Worm (Caenorhabditis elegans) whole organism, L1 larva: ENCODE measurements around the gene F28H7.8.

ENCODE experiments used
- efl-1 ChIP-seq, 4 experiments: fragments of 150-350 bp; optimal IDR thresholded peaks in 3 of 4; peaks in 1 of 4; 1 replicate in 1 of 4; 2 replicates in 3 of 4; lab custom pipeline; 2014; ENCODE audit warnings: missing biosample characterization in 2 of 4, missing genetic modification characterization in 2 of 4, missing genetic modification reagents in 2 of 4
- fos-1 ChIP-seq: fragments of 150-350 bp; optimal IDR thresholded peaks from 2 replicates; lab custom pipeline; 2014; ENCODE audit warnings: missing biosample characterization, missing genetic modification characterization
- pag-3 ChIP-seq: sonication (generic microtip); optimal IDR thresholded peaks from 2 replicates; lab custom pipeline; 2017; ENCODE audit warnings: missing genetic modification characterization, mild to moderate bottlenecking, missing compliant biosample characterization, antibody characterized with exemption, borderline replicate concordance; ENCODE audit not compliant: insufficient read depth
- skn-1 ChIP-seq: fragments of 150-350 bp; optimal IDR thresholded peaks from 2 replicates; lab custom pipeline; 2014; ENCODE audit warnings: missing biosample characterization, missing genetic modification characterization
- snpc-4 ChIP-seq: fragments of 150-350 bp; optimal IDR thresholded peaks from 2 replicates; lab custom pipeline; 2014; ENCODE audit warnings: missing biosample characterization, missing genetic modification characterization
- sup-37 ChIP-seq: fragments of 200-800 bp; sonication (Bioruptor generic); optimal IDR thresholded peaks from 2 replicates; lab custom pipeline; 2018; ENCODE audit warnings: mild to moderate bottlenecking, missing genetic modification characterization, missing compliant biosample characterization
- ztf-11 ChIP-seq, 2 experiments: sonication (generic microtip); optimal IDR thresholded peaks; 2 replicates each; lab custom pipeline; 2016 to 2017; ENCODE audit warnings: missing genetic modification characterization in 2 of 2, missing biosample characterization in 1 of 2, missing compliant biosample characterization in 1 of 2

DNA sequence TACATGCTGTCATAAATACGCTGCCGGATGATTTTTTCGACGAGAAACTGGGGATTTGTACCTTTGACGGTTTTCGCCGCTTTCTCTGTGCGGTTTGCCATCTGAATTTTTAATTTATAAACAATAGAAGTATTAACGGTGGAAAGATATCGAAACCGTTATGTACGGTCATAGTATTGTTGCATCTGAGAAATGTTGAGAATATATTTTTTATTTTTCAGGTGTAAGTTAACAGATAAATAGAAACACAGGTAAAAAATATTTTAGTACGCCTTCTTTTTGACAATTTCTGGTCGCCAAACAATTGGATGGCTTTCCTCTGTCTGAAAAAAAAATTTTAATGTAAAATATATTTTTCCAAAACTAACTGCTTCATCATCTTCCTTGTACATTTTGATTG is 47.2 kb downstream of the F28H7.8 start, which contains the start of gene prp-38:
- TF ChIP-seq snpc-4 (tag; lab: Kevin White, UChicago): no peak
- TF ChIP-seq ztf-11 (tag; optimal IDR thresholded peaks at IDR 0.05; lab: Kevin White, UChicago): no peak
- no peak for TF ChIP-seq fos-1
- no peak for TF ChIP-seq sup-37
- TF ChIP-seq pag-3 (tag; lab: Kevin White, UChicago): no peak
- TF ChIP-seq efl-1 (optimal IDR thresholded peaks at IDR 0.05; lab: Kevin White, UChicago): no peak
- TF ChIP-seq efl-1 (GFP tag; optimal IDR thresholded peaks at IDR 0.05 in 1 of 2; lab: Kevin White, UChicago): no peak
- no peak for TF ChIP-seq skn-1 (tag; lab: Kevin White, UChicago)
